Fruit fly (Drosophila melanogaster): Measurements from ENCODE around the gene alpha-Man-Ib.

alpha-Man-Ib gene

dm6 chr3R:29063207-29063920 is 49.3 kb downstream of the alpha-Man-Ib start (continued):
- TF ChIP-seq Deaf1 (tag; optimal IDR thresholded peaks at IDR 0.05) (peak; percentile 33), Camta (GFP tag; optimal IDR thresholded peaks at IDR 0.05) (no peak), CG17186 (GFP tag; optimal IDR thresholded peaks at IDR 0.05) (peak; percentile 3), Hey (tag; optimal IDR thresholded peaks at IDR 0.05) (no peak), caup (GFP tag; optimal IDR thresholded peaks at IDR 0.05; ENCODE audit: severe bottlenecking) (peak; percentile 56), Side (GFP tag; optimal IDR thresholded peaks at IDR 0.05) (peak; percentile 21), Myb (GFP tag; optimal IDR thresholded peaks at IDR 0.05) (peak; percentile 33), CG8089 (GFP tag; optimal IDR thresholded peaks at IDR 0.05) (no peak), her (GFP tag; optimal IDR thresholded peaks at IDR 0.05) (peak; percentile 59), CG1024 (GFP tag; IDR thresholded peaks at IDR 0.05) (no peak), Sry-δ (GFP tag; optimal IDR thresholded peaks at IDR 0.05) (peak; percentile 94), CG4404 (GFP tag; IDR thresholded peaks at IDR 0.05) (no peak), fru (optimal IDR thresholded peaks at IDR 0.05) (no peak), BtbVII (GFP tag; optimal IDR thresholded peaks at IDR 0.05) (peak; percentile 62), CG18599 (GFP tag; optimal IDR thresholded peaks at IDR 0.05) (peak; percentile 80), CG10959 (GFP tag; IDR thresholded peaks at IDR 0.05) (no peak), CG42726 (GFP tag; IDR thresholded peaks at IDR 0.05; ENCODE audit: partially characterized antibody) (no peak), gt (GFP tag; IDR thresholded peaks at IDR 0.05) (no peak), ERR (GFP tag; optimal IDR thresholded peaks at IDR 0.05) (peak; percentile 49), CHES-1-like (GFP tag; optimal IDR thresholded peaks at IDR 0.05) (no peak), CG7357 (GFP tag; IDR thresholded peaks at IDR 0.05) (no peak; the same call in 2 of the 3 replicates), ssp (GFP tag; IDR thresholded peaks at IDR 0.05) (no peak), CG6765 (GFP tag; optimal IDR thresholded peaks at IDR 0.05) (peak; percentile 55), CG32772 (GFP tag; IDR thresholded peaks at IDR 0.05) (no peak), Stat92E (GFP tag; optimal IDR thresholded peaks at IDR 0.05) (no peak), gsb (GFP tag; IDR thresholded peaks at IDR 0.05) (no peak), emc (GFP tag; optimal IDR thresholded peaks at IDR 0.05) (no peak), lab (GFP tag; optimal IDR thresholded peaks at IDR 0.05) (peak; percentile 80), aop (GFP tag; IDR thresholded peaks at IDR 0.05) (no peak), CG11456 (GFP tag; IDR thresholded peaks at IDR 0.05) (no peak), CG8388 (GFP tag; optimal IDR thresholded peaks at IDR 0.05) (peak; percentile 64), cato (GFP tag; optimal IDR thresholded peaks at IDR 0.05; ENCODE audit: borderline replicate concordance) (no peak), gcm (GFP tag; optimal IDR thresholded peaks at IDR 0.05) (peak; percentile 10), E2f1 (GFP tag; IDR thresholded peaks at IDR 0.05) (no peak), chif (GFP tag; optimal IDR thresholded peaks at IDR 0.05) (peak; percentile 46 to 47), ranshi (GFP tag; IDR thresholded peaks at IDR 0.05) (no peak), Elba2 (GFP tag; optimal IDR thresholded peaks at IDR 0.05) (no peak), Fer1 (GFP tag; optimal IDR thresholded peaks at IDR 0.05) (peak; percentile 61), CG17912 (GFP tag; optimal IDR thresholded peaks at IDR 0.05) (no peak), CG7839 (tag; optimal IDR thresholded peaks at IDR 0.05) (peak; percentile 80), gcm2 (GFP tag; optimal IDR thresholded peaks at IDR 0.05) (no peak), seq (GFP tag; IDR thresholded peaks at IDR 0.05) (no peak), HLH4C (GFP tag; IDR thresholded peaks at IDR 0.05; ENCODE audit: partially characterized antibody) (no peak), CG18011 (GFP tag; optimal IDR thresholded peaks at IDR 0.05) (peak; percentile 25), mam (GFP tag; optimal IDR thresholded peaks at IDR 0.05) (peak; percentile 65), CG31441 (GFP tag; IDR thresholded peaks at IDR 0.05) (no peak), Trl (optimal IDR thresholded peaks at IDR 0.05) (no peak), Trl (GFP tag; optimal IDR thresholded peaks at IDR 0.05) (peak; percentile 65), GATAe (GFP tag; conservative IDR thresholded peaks at IDR 0.05) (no peak), CG15696 (tag; optimal IDR thresholded peaks at IDR 0.05) (peak; percentile 77), CG8765 (GFP tag; IDR thresholded peaks at IDR 0.05) (no peak)
